Fruit fly (Drosophila melanogaster) Kc167 (cell line): ENCODE results near the gene ppk16.

Source experiments
- Myc ChIP-seq: fragments of >200 bp; optimal IDR thresholded peaks from 2 replicates; lab custom pipeline; 2017; ENCODE audit warnings: missing external identifiers
- Sin3A ChIP-seq: fragments of >200 bp; optimal IDR thresholded peaks from 2 replicates; lab custom pipeline; 2018; ENCODE audit warnings: missing external identifiers
- h ChIP-seq: fragments of >200 bp; optimal IDR thresholded peaks from 3 replicates; lab custom pipeline; 2018; ENCODE audit warnings: missing external identifiers
- insv ChIP-seq: fragments of >200 bp; optimal IDR thresholded peaks from 3 replicates; lab custom pipeline; 2018; ENCODE audit warnings: missing external identifiers
- psq ChIP-seq: fragments of >200 bp; optimal IDR thresholded peaks from 2 replicates; lab custom pipeline; 2017; ENCODE audit warnings: missing external identifiers
- ttk ChIP-seq: sonication (Bioruptor generic); optimal IDR thresholded peaks from 2 replicates; lab custom pipeline; 2017; ENCODE audit warnings: missing external identifiers

The ppk16 gene

dm6 chr2L:9770896-9771295 lies 3.9 kb downstream of the ppk16 start, which contains the start of gene ppk18:
Gene ppk18 (minus strand): TSS chr2L:9770996.
- TF ChIP-seq Myc (lab: Kevin White, UChicago) (no peak), psq (no peak), ttk (lab: Kevin White, UChicago) (no peak), Sin3A (lab: Kevin White, UChicago) (no peak), insv (lab: Kevin White, UChicago) (no peak), h (lab: Kevin White, UChicago) (no peak)

- TF ChIP-seq Myc (lab: Kevin White, UChicago): no peak
- TF ChIP-seq psq: no peak
- no peak for TF ChIP-seq Sin3A (lab: Kevin White, UChicago)
- TF ChIP-seq insv (lab: Kevin White, UChicago): no peak
- no peak for TF ChIP-seq h (lab: Kevin White, UChicago)
- no peak for TF ChIP-seq ttk (lab: Kevin White, UChicago)
Observed at dm6 chr2L:9768735-9769134, 6.1 kb downstream of the ppk16 start, which contains the start of gene CG17633. Gene CG17633 (plus strand): TSS chr2L:9769060.

- TF ChIP-seq psq (no peak), insv (lab: Kevin White, UChicago) (no peak), ttk (lab: Kevin White, UChicago) (no peak), Myc (lab: Kevin White, UChicago) (no peak), Sin3A (lab: Kevin White, UChicago) (no peak), h (lab: Kevin White, UChicago) (no peak)
Observed at dm6 chr2L:9766758-9767157, 8.1 kb downstream of the ppk16 start, which contains the start of gene CG4017. Gene CG4017 (plus strand): TSS chr2L:9767058.

- TF ChIP-seq insv (lab: Kevin White, UChicago) (no peak), Myc (lab: Kevin White, UChicago) (no peak), ttk (lab: Kevin White, UChicago) (no peak), h (lab: Kevin White, UChicago) (no peak), Sin3A (lab: Kevin White, UChicago) (no peak), psq (no peak)
Observed at dm6 chr2L:9763212-9763869, 11.5 kb downstream of the ppk16 start, which contains the start of the genes Taf11 and und. Gene Taf11 (minus strand): TSS chr2L:9763262. Gene und (plus strand): TSS chr2L:9763369.

- TF ChIP-seq ttk (lab: Kevin White, UChicago) (no peak), Myc (lab: Kevin White, UChicago) (no peak)
Observed at dm6 chr2L:9758856-9759255, 16.0 kb downstream of the ppk16 start.

- TF ChIP-seq insv (lab: Kevin White, UChicago) (no peak), h (lab: Kevin White, UChicago) (no peak), Sin3A (lab: Kevin White, UChicago) (no peak), Myc (lab: Kevin White, UChicago) (no peak)
Observed at dm6 chr2L:9757990-9758814, 16.6 kb downstream of the ppk16 start, which contains the start of gene zf30C. Gene zf30C (plus strand): TSS chr2L:9758342.

dm6 chr2L:9754817-9755216 lies 20.0 kb downstream of the ppk16 start:
- TF ChIP-seq Myc (lab: Kevin White, UChicago) (no peak), insv (lab: Kevin White, UChicago) (no peak), h (lab: Kevin White, UChicago) (no peak), psq (no peak)

dm6 chr2L:9753357-9753756 lies 21.5 kb downstream of the ppk16 start:
- TF ChIP-seq ttk (lab: Kevin White, UChicago) (no peak), Sin3A (lab: Kevin White, UChicago) (no peak), h (lab: Kevin White, UChicago) (no peak), Myc (lab: Kevin White, UChicago) (no peak), insv (lab: Kevin White, UChicago) (no peak), psq (no peak)

- no peak for TF ChIP-seq insv (lab: Kevin White, UChicago)
- no peak for TF ChIP-seq Myc (lab: Kevin White, UChicago)
- no peak for TF ChIP-seq psq
- TF ChIP-seq Sin3A (lab: Kevin White, UChicago): no peak
- no peak for TF ChIP-seq ttk (lab: Kevin White, UChicago)
- no peak for TF ChIP-seq h (lab: Kevin White, UChicago)
Observed at dm6 chr2L:9749745-9750144, 25.1 kb downstream of the ppk16 start, which contains the start of gene Cyp4e3. Gene Cyp4e3 (minus strand): TSS chr2L:9750071.

dm6 chr2L:9746236-9747225 lies 28.3 kb downstream of the ppk16 start, which contains the start of gene Nckx30C:
Gene Nckx30C (minus strand): TSS chr2L:9746495.
- TF ChIP-seq insv (lab: Kevin White, UChicago) (no peak), Myc (lab: Kevin White, UChicago) (no peak), psq (no peak), h (lab: Kevin White, UChicago) (no peak), Sin3A (lab: Kevin White, UChicago) (no peak), ttk (lab: Kevin White, UChicago) (no peak)
